Worm (Caenorhabditis elegans) whole organism, L3 larva: ENCODE data around the gene srxa-9.

ENCODE experiments used
- R02D3.7 ChIP-seq: fragments of 150-350 bp; optimal IDR thresholded peaks from 2 replicates; lab custom pipeline; 2014; ENCODE audit warnings: missing biosample characterization, missing genetic modification characterization
- ZK546.5 ChIP-seq: sonication (generic microtip); optimal IDR thresholded peaks from 2 replicates; lab custom pipeline; 2017; ENCODE audit warnings: missing biosample characterization, missing genetic modification characterization
- aly-2 ChIP-seq: fragments of 150-350 bp; optimal IDR thresholded peaks from 2 replicates; lab custom pipeline; 2014; ENCODE audit warnings: missing biosample characterization, missing genetic modification characterization
- ama-1 ChIP-seq: fragments of 150-350 bp; optimal IDR thresholded peaks from 2 replicates; lab custom pipeline; 2018
- ceh-16 ChIP-seq: sonication (generic microtip); optimal IDR thresholded peaks from 2 replicates; lab custom pipeline; 2017; ENCODE audit warnings: missing biosample characterization, missing genetic modification characterization
- ceh-28 ChIP-seq: fragments of 150-350 bp; optimal IDR thresholded peaks from 2 replicates; lab custom pipeline; 2014; ENCODE audit warnings: missing biosample characterization, missing genetic modification reagents, missing genetic modification characterization
- ceh-82 ChIP-seq: fragments of 150-350 bp; optimal IDR thresholded peaks from 2 replicates; lab custom pipeline; 2014; ENCODE audit warnings: missing biosample characterization, missing genetic modification characterization
- ceh-9 ChIP-seq: sonication (generic microtip); optimal IDR thresholded peaks from 2 replicates; lab custom pipeline; 2018; ENCODE audit warnings: missing biosample characterization, missing genetic modification characterization
- daf-12 ChIP-seq: fragments of 150-350 bp; optimal IDR thresholded peaks from 2 replicates; lab custom pipeline; 2014; ENCODE audit warnings: missing biosample characterization, missing genetic modification reagents, missing genetic modification characterization
- egl-5 ChIP-seq: fragments of 150-350 bp; optimal IDR thresholded peaks from 2 replicates; lab custom pipeline; 2017; ENCODE audit warnings: missing biosample characterization, missing genetic modification reagents, missing genetic modification characterization, inconsistent platforms
- elt-1 ChIP-seq: fragments of 150-350 bp; optimal IDR thresholded peaks from 2 replicates; lab custom pipeline; 2014; ENCODE audit warnings: missing biosample characterization, missing genetic modification characterization
- elt-2 ChIP-seq: sonication (generic microtip); optimal IDR thresholded peaks from 2 replicates; lab custom pipeline; 2016; ENCODE audit warnings: missing genetic modification reagents, mild to moderate bottlenecking, missing genetic modification characterization, missing compliant biosample characterization
- elt-3 ChIP-seq, 3 experiments: fragments of 150-350 bp in 1 of 3; sonication (generic microtip) in 2 of 3; optimal IDR thresholded peaks; 2 replicates in 2 of 3; 4 replicates in 1 of 3; lab custom pipeline; 2014 to 2017; ENCODE audit warnings: missing biosample characterization in 3 of 3, missing genetic modification characterization in 3 of 3
- eor-1 ChIP-seq, 2 experiments: fragments of 150-350 bp; optimal IDR thresholded peaks; 2 replicates each; lab custom pipeline; 2014 to 2018; ENCODE audit warnings: missing biosample characterization in 2 of 2, missing genetic modification characterization in 2 of 2
- fkh-2 ChIP-seq: fragments of 150-350 bp; optimal IDR thresholded peaks from 2 replicates; lab custom pipeline; 2014; ENCODE audit warnings: missing biosample characterization, missing genetic modification reagents, missing genetic modification characterization
- fos-1 ChIP-seq: fragments of 150-350 bp; optimal IDR thresholded peaks from 2 replicates; lab custom pipeline; 2014; ENCODE audit warnings: missing biosample characterization, missing genetic modification characterization
- hmg-11 ChIP-seq: sonication (generic microtip); optimal IDR thresholded peaks from 2 replicates; lab custom pipeline; 2016; ENCODE audit warnings: missing genetic modification characterization, missing compliant biosample characterization
- jun-1 ChIP-seq: fragments of 150-350 bp; optimal IDR thresholded peaks from 2 replicates; lab custom pipeline; 2014; ENCODE audit warnings: missing biosample characterization, missing genetic modification reagents, missing genetic modification characterization
- lin-15B ChIP-seq: fragments of 150-350 bp; optimal IDR thresholded peaks from 2 replicates; lab custom pipeline; 2014; ENCODE audit warnings: missing biosample characterization, missing genetic modification characterization
- lsy-12 ChIP-seq: sonication (generic microtip); optimal IDR thresholded peaks from 2 replicates; lab custom pipeline; 2016; ENCODE audit warnings: mild to moderate bottlenecking, missing genetic modification characterization, missing compliant biosample characterization
- mdl-1 ChIP-seq: fragments of 150-350 bp; optimal IDR thresholded peaks from 2 replicates; lab custom pipeline; 2014; ENCODE audit warnings: missing biosample characterization, missing genetic modification characterization
- mml-1 ChIP-seq: fragments of 150-350 bp; sonication (generic microtip); optimal IDR thresholded peaks from 3 replicates; lab custom pipeline; 2014; ENCODE audit warnings: missing biosample characterization, missing genetic modification characterization
- nfya-1 ChIP-seq: sonication (generic microtip); optimal IDR thresholded peaks from 2 replicates; lab custom pipeline; 2017; ENCODE audit warnings: missing genetic modification characterization, mild to moderate bottlenecking, missing compliant biosample characterization, antibody characterized with exemption, moderate library complexity; ENCODE audit not compliant: insufficient read depth
- nhr-11 ChIP-seq: fragments of 150-350 bp; optimal IDR thresholded peaks from 2 replicates; lab custom pipeline; 2014; ENCODE audit warnings: missing biosample characterization, missing genetic modification characterization
- nhr-12 ChIP-seq: fragments of 150-350 bp; optimal IDR thresholded peaks from 2 replicates; lab custom pipeline; 2014; ENCODE audit warnings: missing biosample characterization, missing genetic modification characterization
- nhr-23 ChIP-seq: fragments of 150-350 bp; optimal IDR thresholded peaks from 2 replicates; lab custom pipeline; 2014; ENCODE audit warnings: missing biosample characterization, missing genetic modification reagents, missing genetic modification characterization
- nhr-237 ChIP-seq: fragments of 150-350 bp; optimal IDR thresholded peaks from 2 replicates; lab custom pipeline; 2014; ENCODE audit warnings: missing biosample characterization, missing genetic modification characterization
- nhr-25 ChIP-seq: sonication (generic microtip); optimal IDR thresholded peaks from 2 replicates; lab custom pipeline; 2017; ENCODE audit warnings: missing biosample characterization, missing genetic modification characterization
- nhr-28 ChIP-seq: fragments of 150-350 bp; optimal IDR thresholded peaks from 2 replicates; lab custom pipeline; 2014; ENCODE audit warnings: missing biosample characterization, missing genetic modification characterization
- nhr-43 ChIP-seq: sonication (generic microtip); optimal IDR thresholded peaks from 2 replicates; lab custom pipeline; 2016; ENCODE audit warnings: mild to moderate bottlenecking, missing genetic modification characterization, missing compliant biosample characterization; ENCODE audit not compliant: poor library complexity, severe bottlenecking
- nhr-67 ChIP-seq: fragments of 150-350 bp; optimal IDR thresholded peaks from 2 replicates; lab custom pipeline; 2014; ENCODE audit warnings: missing biosample characterization, missing genetic modification characterization
- nhr-77 ChIP-seq: fragments of 150-350 bp; optimal IDR thresholded peaks from 2 replicates; lab custom pipeline; 2014; ENCODE audit warnings: missing biosample characterization, missing genetic modification characterization
- pha-4 ChIP-seq: fragments of 150-350 bp; optimal IDR thresholded peaks from 2 replicates; lab custom pipeline; 2014; ENCODE audit warnings: missing biosample characterization, missing genetic modification reagents, missing genetic modification characterization
- pqm-1 ChIP-seq: fragments of 150-350 bp; optimal IDR thresholded peaks from 2 replicates; lab custom pipeline; 2017; ENCODE audit warnings: missing biosample characterization, missing genetic modification characterization, inconsistent platforms
- sea-2 ChIP-seq: fragments of 150-350 bp; sonication (generic microtip); optimal IDR thresholded peaks from 4 replicates; lab custom pipeline; 2014; ENCODE audit warnings: missing biosample characterization, missing genetic modification reagents, missing genetic modification characterization
- skn-1 ChIP-seq: fragments of 150-350 bp; optimal IDR thresholded peaks from 2 replicates; lab custom pipeline; 2014; ENCODE audit warnings: missing biosample characterization, missing genetic modification characterization
- snpc-4 ChIP-seq: fragments of 150-350 bp; optimal IDR thresholded peaks from 2 replicates; lab custom pipeline; 2014; ENCODE audit warnings: missing biosample characterization, missing genetic modification characterization
- tbx-2 ChIP-seq: sonication (generic microtip); optimal IDR thresholded peaks from 2 replicates; lab custom pipeline; 2016; ENCODE audit warnings: mild to moderate bottlenecking, missing genetic modification characterization, missing compliant biosample characterization
- unc-39 ChIP-seq: sonication (generic microtip); optimal IDR thresholded peaks from 4 replicates; lab custom pipeline; 2017; ENCODE audit warnings: missing biosample characterization, missing genetic modification characterization
- zag-1 ChIP-seq: fragments of 150-350 bp; optimal IDR thresholded peaks from 2 replicates; lab custom pipeline; 2014; ENCODE audit warnings: missing biosample characterization, missing genetic modification characterization
- ztf-11 ChIP-seq: fragments of 150-350 bp; optimal IDR thresholded peaks from 2 replicates; lab custom pipeline; 2014; ENCODE audit warnings: missing biosample characterization, missing genetic modification characterization
- ztf-4 ChIP-seq: fragments of 150-350 bp; optimal IDR thresholded peaks from 2 replicates; lab custom pipeline; 2014; ENCODE audit warnings: missing biosample characterization, missing genetic modification characterization

srxa-9 gene

ce11 chrX:15707913-15708312, 38.9 kb upstream of the srxa-9 start, which contains the start of gene nhr-48:
nhr-48 (plus strand) TSS chrX:15708213.
- TF ChIP-seq ceh-9 (tag; lab: Kevin White, UChicago) (no peak), nhr-237 (tag; lab: Kevin White, UChicago) (no peak), lin-15B (tag; lab: Kevin White, UChicago) (no peak), sea-2 (GFP tag; lab: Kevin White, UChicago) (no peak), ztf-11 (tag; lab: Kevin White, UChicago) (no peak), zag-1 (no peak), tbx-2 (tag; lab: Kevin White, UChicago) (no peak), daf-12 (tag; lab: Kevin White, UChicago) (no peak), egl-5 (tag; lab: Kevin White, UChicago) (no peak)

DNA sequence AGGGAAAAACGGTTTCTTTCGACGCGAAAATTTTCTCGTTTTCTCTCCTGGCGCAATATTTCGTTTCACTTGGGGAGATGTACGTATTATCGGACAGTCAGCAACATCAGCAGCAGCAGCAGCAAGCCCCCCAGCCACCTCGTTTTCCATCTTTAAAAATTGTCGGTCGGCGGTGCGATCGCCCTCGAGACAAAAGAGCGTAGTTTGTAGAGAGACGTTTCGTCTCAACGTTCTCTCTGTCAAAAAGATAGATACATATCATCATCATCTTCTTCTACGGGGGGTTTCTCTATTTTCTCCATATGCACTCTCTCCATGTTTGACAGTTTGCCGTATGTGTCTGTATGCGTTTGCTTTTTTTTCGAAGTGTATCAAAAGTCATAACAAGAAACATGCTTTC, 37.2 kb upstream of the srxa-9 start:
- no peak for TF ChIP-seq ama-1 (lab: Kevin White, UChicago)
- no peak for TF ChIP-seq elt-3 (tag; optimal IDR thresholded peaks at IDR 0.05; lab: Kevin White, UChicago)
- no peak for TF ChIP-seq ztf-11 (tag; lab: Kevin White, UChicago)
- TF ChIP-seq snpc-4, result no peak
- no peak for TF ChIP-seq tbx-2 (tag; lab: Kevin White, UChicago)
- TF ChIP-seq nhr-12 (tag; lab: Kevin White, UChicago), result no peak
- no peak for TF ChIP-seq nhr-77 (tag; lab: Kevin White, UChicago)
- no peak for TF ChIP-seq skn-1 (tag; lab: Kevin White, UChicago)
- TF ChIP-seq nhr-11 (tag; lab: Kevin White, UChicago), result no peak
- TF ChIP-seq ceh-82 (tag; lab: Kevin White, UChicago), result no peak
- no peak for TF ChIP-seq aly-2 (tag; lab: Kevin White, UChicago)
- no peak for TF ChIP-seq zag-1
- no peak for TF ChIP-seq ztf-4 (tag; lab: Kevin White, UChicago)
- peak; percentile 35 for TF ChIP-seq pqm-1 (tag; lab: Kevin White, UChicago)
- TF ChIP-seq nhr-28, result no peak
- no peak for TF ChIP-seq ZK546.5 (tag; lab: Kevin White, UChicago)
- TF ChIP-seq elt-2, result peak; percentile 63
- TF ChIP-seq hmg-11 (tag; lab: Kevin White, UChicago), result peak; percentile 22
- peak; percentile 13 for TF ChIP-seq R02D3.7 (tag; lab: Kevin White, UChicago)
- TF ChIP-seq egl-5 (tag; lab: Kevin White, UChicago), result no peak
- TF ChIP-seq nhr-43 (tag; lab: Kevin White, UChicago), result peak; percentile 72
- peak; percentile 24 for TF ChIP-seq jun-1 (tag; lab: Kevin White, UChicago)
- TF ChIP-seq mml-1 (tag; lab: Kevin White, UChicago), result no peak
- TF ChIP-seq ceh-16 (tag; lab: Kevin White, UChicago), result no peak
- TF ChIP-seq nhr-67, result no peak
- TF ChIP-seq nfya-1 (tag; lab: Kevin White, UChicago), result peak; percentile 16
- no peak for TF ChIP-seq fos-1 (tag; lab: Kevin White, UChicago)
- TF ChIP-seq nhr-25 (tag; lab: Kevin White, UChicago), result peak; percentile 72
- no peak for TF ChIP-seq eor-1 (tag; optimal IDR thresholded peaks at IDR 0.05; lab: Kevin White, UChicago)
- no peak for TF ChIP-seq lsy-12 (tag; lab: Kevin White, UChicago)
- TF ChIP-seq fkh-2 (tag; lab: Kevin White, UChicago), result no peak
- TF ChIP-seq pha-4, result peak; percentile 44
- no peak for TF ChIP-seq mdl-1
- no peak for TF ChIP-seq daf-12 (tag; lab: Kevin White, UChicago)
- peak; percentile 35 for TF ChIP-seq nhr-23 (tag; lab: Kevin White, UChicago)
- no peak for TF ChIP-seq unc-39 (tag; lab: Kevin White, UChicago)
- peak; percentile 25 for TF ChIP-seq ceh-28 (tag; lab: Kevin White, UChicago)
- no peak for TF ChIP-seq ceh-9 (tag; lab: Kevin White, UChicago)
- TF ChIP-seq lin-15B (tag; lab: Kevin White, UChicago), result no peak
- no peak for TF ChIP-seq sea-2 (GFP tag; lab: Kevin White, UChicago)

ce11 chrX:15713189-15713588, 33.6 kb upstream of the srxa-9 start:
- TF ChIP-seq elt-3 (tag; optimal IDR thresholded peaks at IDR 0.05; lab: Kevin White, UChicago) (no peak), mdl-1 (no peak), nhr-23 (tag; lab: Kevin White, UChicago) (peak; percentile 58), hmg-11 (tag; lab: Kevin White, UChicago) (no peak), ceh-82 (tag; lab: Kevin White, UChicago) (no peak), elt-1 (tag; lab: Kevin White, UChicago) (peak; percentile 72)
